Fruit fly (Drosophila melanogaster) whole organism, adult: ENCODE results near the gene Ufd4.

Experiments used
- CG11617 ChIP-seq: fragments of 200-800 bp; sonication (Bioruptor generic); optimal IDR thresholded peaks from 2 replicates; lab custom pipeline; 2017; ENCODE audit warnings: mild to moderate bottlenecking, missing biosample characterization, missing genetic modification reagents, missing genetic modification characterization
- CG12768 ChIP-seq: fragments of 200-800 bp; sonication (Bioruptor generic); optimal IDR thresholded peaks from 2 replicates; lab custom pipeline; 2017; ENCODE audit warnings: missing biosample characterization, missing genetic modification characterization, mild to moderate bottlenecking, moderate library complexity, missing genetic modification reagents
- CG14711 ChIP-seq: fragments of 200-800 bp; sonication (Bioruptor generic); optimal IDR thresholded peaks from 2 replicates; lab custom pipeline; 2018; ENCODE audit warnings: missing biosample characterization, mild to moderate bottlenecking, missing genetic modification characterization, moderate library complexity
- CG1620 ChIP-seq: fragments of 200-800 bp; sonication (Bioruptor generic); optimal IDR thresholded peaks from 2 replicates; lab custom pipeline; 2016; ENCODE audit warnings: missing biosample characterization, missing genetic modification characterization
- CG33017 ChIP-seq: fragments of 200-800 bp; sonication (Bioruptor generic); optimal IDR thresholded peaks from 2 replicates; lab custom pipeline; 2018; ENCODE audit warnings: missing biosample characterization, mild to moderate bottlenecking, missing genetic modification characterization, moderate library complexity
- CG5204 ChIP-seq: fragments of 200-800 bp; sonication (Bioruptor generic); optimal IDR thresholded peaks from 2 replicates; lab custom pipeline; 2016; ENCODE audit warnings: missing biosample characterization, missing genetic modification characterization
- CG7045 ChIP-seq: fragments of 200-800 bp; sonication (Bioruptor generic); optimal IDR thresholded peaks from 2 replicates; lab custom pipeline; 2017; ENCODE audit warnings: missing biosample characterization, mild to moderate bottlenecking, missing genetic modification characterization
- CG7101 ChIP-seq: fragments of 200-800 bp; sonication (Bioruptor generic); optimal IDR thresholded peaks from 2 replicates; lab custom pipeline; 2018; ENCODE audit warnings: missing biosample characterization, mild to moderate bottlenecking, missing genetic modification characterization, moderate library complexity
- Clk ChIP-seq: fragments of 200-800 bp; sonication (Bioruptor generic); optimal IDR thresholded peaks from 2 replicates; lab custom pipeline; 2017; ENCODE audit warnings: missing biosample characterization, missing genetic modification characterization
- Crg-1 ChIP-seq: fragments of 200-800 bp; sonication (Bioruptor generic); optimal IDR thresholded peaks from 2 replicates; lab custom pipeline; 2016; ENCODE audit warnings: missing biosample characterization, missing genetic modification characterization
- Hr96 ChIP-seq: fragments of 200-800 bp; sonication (Bioruptor generic); optimal IDR thresholded peaks from 2 replicates; lab custom pipeline; 2016; ENCODE audit warnings: missing biosample characterization, missing genetic modification characterization
- Mnt ChIP-seq: fragments of 200-800 bp; sonication (Bioruptor generic); optimal IDR thresholded peaks from 2 replicates; lab custom pipeline; 2016; ENCODE audit warnings: missing biosample characterization, mild to moderate bottlenecking, missing genetic modification characterization
- bab1 ChIP-seq: fragments of 200-800 bp; sonication (Bioruptor generic); optimal IDR thresholded peaks from 3 replicates; lab custom pipeline; 2019; ENCODE audit warnings: missing biosample characterization, mild to moderate bottlenecking, missing genetic modification characterization, moderate library complexity
- cic ChIP-seq: fragments of 200-800 bp; sonication (Bioruptor generic); optimal IDR thresholded peaks from 2 replicates; lab custom pipeline; 2017; ENCODE audit warnings: missing biosample characterization, mild to moderate bottlenecking, missing genetic modification characterization, moderate library complexity
- cnc ChIP-seq, 2 experiments: fragments of >200 bp; optimal IDR thresholded peaks; 2 replicates each; lab custom pipeline; 2017
- kay ChIP-seq: fragments of 200-800 bp; sonication (Bioruptor generic); peaks from one replicate; lab custom pipeline; 2016; ENCODE audit warnings: missing biosample characterization, missing genetic modification characterization, borderline replicate concordance
- ovo ChIP-seq: fragments of 200-800 bp; sonication (Bioruptor generic); optimal IDR thresholded peaks from 2 replicates; lab custom pipeline; 2016; ENCODE audit warnings: missing biosample characterization, missing genetic modification characterization
- pad ChIP-seq: fragments of 200-800 bp; sonication (Bioruptor generic); optimal IDR thresholded peaks from 3 replicates; lab custom pipeline; 2017; ENCODE audit warnings: missing biosample characterization, missing genetic modification characterization, mild to moderate bottlenecking, moderate library complexity, missing genetic modification reagents
- tj ChIP-seq: fragments of 200-800 bp; sonication (Bioruptor generic); optimal IDR thresholded peaks from 3 replicates; lab custom pipeline; 2017; ENCODE audit warnings: missing biosample characterization, mild to moderate bottlenecking, missing genetic modification characterization, moderate library complexity
- toe ChIP-seq: fragments of 200-800 bp; sonication (Bioruptor generic); optimal IDR thresholded peaks from 2 replicates; lab custom pipeline; 2016; ENCODE audit warnings: missing biosample characterization, missing genetic modification characterization

Ufd4 gene

DNA sequence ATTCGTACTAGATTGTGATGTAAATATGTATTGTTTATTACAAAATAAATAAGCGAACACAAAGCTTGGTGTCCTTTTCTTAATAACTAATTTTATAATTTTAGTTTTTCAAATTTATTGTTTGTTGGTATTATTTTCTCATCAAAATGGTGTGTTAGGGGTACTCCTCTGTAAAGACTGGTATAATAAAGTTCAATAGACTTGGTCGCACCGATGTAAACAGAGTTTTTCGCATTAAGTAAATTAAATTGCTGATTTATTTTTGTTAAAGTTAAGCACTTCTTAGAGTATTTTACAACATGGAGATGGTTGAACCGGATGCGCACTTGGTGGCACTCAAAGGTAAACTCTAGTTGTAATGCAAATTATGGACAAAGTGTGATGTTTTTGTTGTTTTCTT lies 25.7 kb downstream of the Ufd4 start, which contains the start of gene CG4953:
Gene CG4953 (plus strand): TSS at position 193 of the 400 bp plus-strand sequence.
- TF ChIP-seq cic (GFP tag; lab: Kevin White, UChicago) (no peak), cnc (optimal IDR thresholded peaks at IDR 0.05; lab: Kevin White, UChicago) (no peak), Crg-1 (no peak), CG7101 (tag; lab: Kevin White, UChicago) (no peak), kay (GFP tag; lab: Kevin White, UChicago) (no peak), Mnt (GFP tag; lab: Kevin White, UChicago) (no peak), CG7045 (GFP tag; lab: Kevin White, UChicago) (no peak), CG12768 (no peak), toe (GFP tag; lab: Kevin White, UChicago) (no peak), CG33017 (no peak), CG11617 (GFP tag; lab: Kevin White, UChicago) (no peak), CG5204 (GFP tag; lab: Kevin White, UChicago) (no peak), bab1 (GFP tag; lab: Kevin White, UChicago) (no peak), CG14711 (tag; lab: Kevin White, UChicago) (no peak), tj (GFP tag; lab: Kevin White, UChicago) (no peak), ovo (GFP tag; lab: Kevin White, UChicago) (no peak), CG1620 (GFP tag; lab: Kevin White, UChicago) (no peak)

dm6 chr2L:10265129-10265528 lies 27.0 kb downstream of the Ufd4 start, which contains the start of gene Mob3:
Gene Mob3, plus strand, starts transcription at chr2L:10265336.
- TF ChIP-seq CG14711 (tag; lab: Kevin White, UChicago) = peak; percentile 37
- TF ChIP-seq bab1 (GFP tag; lab: Kevin White, UChicago) = no peak
- peak; percentile 28 for TF ChIP-seq CG7101 (tag; lab: Kevin White, UChicago)
- TF ChIP-seq kay (GFP tag; lab: Kevin White, UChicago) = peak; percentile 41

dm6 chr2L:10263830-10264634 lies 28.1 kb downstream of the Ufd4 start, which contains the start of gene REPTOR-BP:
Gene REPTOR-BP, plus strand, starts transcription at chr2L:10264125.
- TF ChIP-seq CG5204 (GFP tag; lab: Kevin White, UChicago) (no peak), cnc (optimal IDR thresholded peaks at IDR 0.05; lab: Kevin White, UChicago) (no peak), CG14711 (tag; lab: Kevin White, UChicago) (peak; percentile 20), kay (GFP tag; lab: Kevin White, UChicago) (peak; percentile 75), bab1 (GFP tag; lab: Kevin White, UChicago) (peak; percentile 46)

dm6 chr2L:10263343-10263744 lies 28.8 kb downstream of the Ufd4 start, which contains the start of gene Rsf1:
Gene Rsf1, minus strand, starts transcription at chr2L:10263554.
- TF ChIP-seq cnc (optimal IDR thresholded peaks at IDR 0.05; lab: Kevin White, UChicago) (no peak), CG7045 (GFP tag; lab: Kevin White, UChicago) (no peak), kay (GFP tag; lab: Kevin White, UChicago) (no peak), CG11617 (GFP tag; lab: Kevin White, UChicago) (no peak), cic (GFP tag; lab: Kevin White, UChicago) (no peak), CG5204 (GFP tag; lab: Kevin White, UChicago) (no peak), Hr96 (GFP tag; lab: Kevin White, UChicago) (no peak), toe (GFP tag; lab: Kevin White, UChicago) (no peak)

dm6 chr2L:10261774-10262173 lies 30.4 kb downstream of the Ufd4 start:
- TF ChIP-seq bab1 (GFP tag; lab: Kevin White, UChicago) = no peak
- TF ChIP-seq CG7045 (GFP tag; lab: Kevin White, UChicago) = no peak
- TF ChIP-seq kay (GFP tag; lab: Kevin White, UChicago) = peak; percentile 91
- no peak for TF ChIP-seq CG33017
- no peak for TF ChIP-seq Clk

DNA sequence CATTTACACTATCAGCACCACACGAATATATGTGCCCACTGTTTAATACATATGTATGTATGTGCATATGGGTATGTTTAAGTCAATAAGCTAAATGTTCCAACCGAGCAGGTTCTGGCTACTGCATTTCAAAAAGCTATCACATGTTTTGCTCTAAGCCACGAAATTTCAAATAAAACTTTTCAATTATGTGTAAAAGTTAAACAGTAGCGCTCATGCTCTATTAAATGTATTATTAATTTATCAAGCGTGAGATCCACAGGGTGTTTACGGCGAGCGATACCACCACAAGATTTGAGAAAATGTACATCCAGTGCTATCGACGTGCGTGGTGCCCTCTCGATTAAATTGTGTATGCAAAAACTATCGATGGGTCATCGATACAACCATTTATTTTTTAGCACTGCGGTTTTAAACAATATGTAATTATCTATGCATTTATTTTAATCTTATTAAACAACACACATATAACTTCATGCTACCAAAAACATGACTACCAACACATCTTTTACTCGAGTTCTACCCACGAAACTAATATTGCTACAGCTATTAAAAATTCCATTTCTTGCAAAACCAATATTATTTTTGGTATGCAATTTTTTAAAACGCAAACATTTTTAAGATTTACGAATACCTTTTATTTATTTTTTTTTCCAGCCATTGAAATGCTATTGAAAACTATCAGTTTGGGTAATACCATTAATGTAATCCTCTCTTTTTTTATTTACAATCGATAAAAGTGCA lies 31.2 kb downstream of the Ufd4 start, which contains the start of gene Pten:
Gene Pten (minus strand): TSS at position 300 of the 744 bp plus-strand sequence.
- TF ChIP-seq Hr96 (GFP tag; lab: Kevin White, UChicago) (no peak), Mnt (GFP tag; lab: Kevin White, UChicago) (peak; percentile 21), CG33017 (peak; percentile 28), CG5204 (GFP tag; lab: Kevin White, UChicago) (no peak), CG7045 (GFP tag; lab: Kevin White, UChicago) (peak; percentile 61), cic (GFP tag; lab: Kevin White, UChicago) (no peak), toe (GFP tag; lab: Kevin White, UChicago) (no peak), bab1 (GFP tag; lab: Kevin White, UChicago) (peak; percentile 46), CG7101 (tag; lab: Kevin White, UChicago) (peak; percentile 47), Crg-1 (no peak), CG14711 (tag; lab: Kevin White, UChicago) (peak; percentile 73), pad (GFP tag; lab: Kevin White, UChicago) (peak; percentile 12), CG11617 (GFP tag; lab: Kevin White, UChicago) (peak; percentile 27), cnc (optimal IDR thresholded peaks at IDR 0.05; lab: Kevin White, UChicago) (no peak), CG12768 (peak; percentile 66), Clk (no peak), tj (GFP tag; lab: Kevin White, UChicago) (peak; percentile 40), kay (GFP tag; lab: Kevin White, UChicago) (peak; percentile 91), CG1620 (GFP tag; lab: Kevin White, UChicago) (no peak), ovo (GFP tag; lab: Kevin White, UChicago) (no peak)
